Worm (Caenorhabditis elegans) whole organism, L2 larva: Measurements from ENCODE around the gene mix-1.

ENCODE experiments used
- ZK546.5 ChIP-seq: sonication (generic microtip); optimal IDR thresholded peaks from 2 replicates; lab custom pipeline; 2017; ENCODE audit warnings: missing biosample characterization, missing genetic modification characterization
- aly-2 ChIP-seq: fragments of 150-350 bp; optimal IDR thresholded peaks from 2 replicates; lab custom pipeline; 2014; ENCODE audit warnings: missing biosample characterization, missing genetic modification characterization
- ama-1 ChIP-seq: fragments of 150-350 bp; optimal IDR thresholded peaks from 2 replicates; lab custom pipeline; 2018; ENCODE audit warnings: inconsistent platforms
- dmd-4 ChIP-seq: sonication (generic microtip); optimal IDR thresholded peaks from 2 replicates; lab custom pipeline; 2017; ENCODE audit warnings: missing biosample characterization, missing genetic modification characterization
- egl-27 ChIP-seq: sonication (generic microtip); optimal IDR thresholded peaks from 3 replicates; lab custom pipeline; 2017; ENCODE audit warnings: missing biosample characterization, missing genetic modification reagents, missing genetic modification characterization
- mab-5 ChIP-seq: fragments of 150-350 bp; optimal IDR thresholded peaks from 2 replicates; lab custom pipeline; 2014; ENCODE audit warnings: missing biosample characterization, missing genetic modification characterization
- mbf-1 ChIP-seq: sonication (generic microtip); optimal IDR thresholded peaks from 2 replicates; lab custom pipeline; 2017; ENCODE audit warnings: missing biosample characterization, missing genetic modification characterization
- nhr-237 ChIP-seq: fragments of 150-350 bp; optimal IDR thresholded peaks from 2 replicates; lab custom pipeline; 2014; ENCODE audit warnings: missing biosample characterization, missing genetic modification characterization
- sem-4 ChIP-seq: fragments of 150-350 bp; optimal IDR thresholded peaks from 2 replicates; lab custom pipeline; 2014; ENCODE audit warnings: missing biosample characterization, missing genetic modification reagents, missing genetic modification characterization
- skn-1 ChIP-seq: sonication (generic microtip); optimal IDR thresholded peaks from 2 replicates; lab custom pipeline; 2017; ENCODE audit warnings: missing biosample characterization, missing genetic modification characterization
- sma-9 ChIP-seq, 2 experiments: fragments of 150-350 bp in 1 of 2; sonication (generic microtip) in 1 of 2; optimal IDR thresholded peaks; 2 replicates each; lab custom pipeline; 2014 to 2016; ENCODE audit warnings: missing genetic modification characterization in 2 of 2, mild to moderate bottlenecking in 1 of 2, missing biosample characterization in 1 of 2, missing compliant biosample characterization in 1 of 2, missing genetic modification reagents in 1 of 2, moderate library complexity in 1 of 2
- ztf-4 ChIP-seq: fragments of 150-350 bp; optimal IDR thresholded peaks from 2 replicates; lab custom pipeline; 2014; ENCODE audit warnings: missing biosample characterization, missing genetic modification characterization

DNA sequence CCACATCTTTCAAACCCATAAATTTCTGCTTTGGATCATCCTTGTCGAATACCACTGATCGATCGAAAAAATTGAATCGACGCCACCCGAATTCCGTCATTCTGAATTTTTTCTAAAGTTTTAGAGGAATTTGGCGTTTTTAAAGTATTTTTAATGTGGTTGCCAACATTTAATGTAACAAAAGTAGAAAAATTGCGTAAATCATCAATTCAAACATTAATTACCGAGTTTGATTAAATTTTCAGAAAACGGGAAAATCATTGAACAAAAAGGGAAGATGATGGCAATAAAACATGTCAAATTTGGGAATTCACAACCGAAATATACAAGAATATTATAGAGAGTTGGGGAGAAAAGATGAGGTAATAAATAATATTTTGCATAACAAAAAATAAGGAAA is 30.7 kb upstream of the mix-1 start, which contains the start of gene vps-11:
- TF ChIP-seq sem-4 (no peak), sma-9 (GFP tag; optimal IDR thresholded peaks at IDR 0.05; lab: Kevin White, UChicago) (no peak), sma-9 (tag; optimal IDR thresholded peaks at IDR 0.05; lab: Kevin White, UChicago) (no peak), ZK546.5 (tag; lab: Kevin White, UChicago) (no peak), egl-27 (no peak), ama-1 (lab: Kevin White, UChicago) (no peak), dmd-4 (tag; lab: Kevin White, UChicago) (no peak), skn-1 (no peak), mbf-1 (tag; lab: Kevin White, UChicago) (no peak), mab-5 (tag; lab: Kevin White, UChicago) (no peak), aly-2 (tag; lab: Kevin White, UChicago) (no peak), ztf-4 (no peak), nhr-237 (no peak)
